Worm (Caenorhabditis elegans) whole organism, midembryonic: Measurements from ENCODE around the gene F26A1.8.

ENCODE experiments used
- T22C8.4 ChIP-seq: fragments of 200-800 bp; sonication (Bioruptor generic); IDR thresholded peaks from 2 replicates; pipeline ENCODE4 v1.3.6; 2022; ENCODE audit warnings: missing genetic modification characterization, missing compliant biosample characterization
- cog-1 ChIP-seq: sonication (generic microtip); optimal IDR thresholded peaks from 2 replicates; lab custom pipeline; 2016; ENCODE audit warnings: missing genetic modification characterization, missing compliant biosample characterization
- flt-1 ChIP-seq: fragments of 200-800 bp; sonication (Bioruptor generic); IDR thresholded peaks from 2 replicates; pipeline ENCODE4 v1.3.6; 2022; ENCODE audit warnings: missing genetic modification characterization, missing compliant biosample characterization
- klf-2 ChIP-seq: fragments of 200-800 bp; sonication (Bioruptor generic); conservative IDR thresholded peaks from 2 replicates; pipeline ENCODE4 v1.3.6; 2022; ENCODE audit warnings: missing genetic modification reagents, missing genetic modification characterization, missing compliant biosample characterization
- med-1 ChIP-seq: sonication (generic microtip); optimal IDR thresholded peaks from 2 replicates; lab custom pipeline; 2017; ENCODE audit warnings: missing genetic modification characterization, mild to moderate bottlenecking, missing compliant biosample characterization, antibody characterized with exemption, missing genetic modification reagents; ENCODE audit not compliant: insufficient read depth
- tab-1 ChIP-seq: fragments of 200-800 bp; sonication (Bioruptor generic); IDR thresholded peaks from 2 replicates; pipeline ENCODE4 v1.3.6; 2022; ENCODE audit warnings: missing genetic modification characterization, missing compliant biosample characterization

DNA sequence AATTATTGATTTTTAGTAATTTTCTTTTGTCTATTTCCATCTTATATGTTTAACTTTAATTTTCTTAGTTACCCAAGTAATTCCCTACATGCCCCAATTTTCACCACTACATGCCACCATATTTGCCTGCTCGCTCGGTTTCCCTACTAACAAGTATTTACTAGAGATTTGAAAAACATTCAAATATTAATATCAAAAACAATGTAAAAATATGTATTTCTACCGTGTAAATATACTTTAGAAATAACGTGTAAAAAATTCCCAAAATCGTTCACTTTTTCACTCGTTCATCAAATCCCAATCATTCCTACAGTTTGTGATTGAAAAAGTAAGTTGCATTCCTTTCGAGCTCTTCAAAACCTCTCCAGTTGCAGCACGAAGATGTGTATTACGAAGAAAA is 4.6 kb upstream of the F26A1.8 start, which contains the start of gene F26A1.3:
- TF ChIP-seq med-1 = no peak
- no peak for TF ChIP-seq flt-1 (GFP tag; lab: Robert Waterston, UW)
- no peak for TF ChIP-seq klf-2 (GFP tag; lab: Robert Waterston, UW)
- no peak for TF ChIP-seq cog-1 (tag; lab: Kevin White, UChicago)
- no peak for TF ChIP-seq T22C8.4
- TF ChIP-seq tab-1 = no peak
